Fruit fly (Drosophila melanogaster) whole organism, embryonic: ENCODE measurements around the gene CG34347.
A peak's percentile ranks its signal among the peaks of the same experiment; 100 is the strongest.

Experiments
- CG12236 ChIP-seq: fragments of 200-800 bp; sonication (Bioruptor generic); optimal IDR thresholded peaks from 2 replicates; lab custom pipeline; 2016; ENCODE audit warnings: missing biosample characterization, missing genetic modification characterization
- CG12744 ChIP-seq: fragments of 200-800 bp; sonication (Bioruptor generic); optimal IDR thresholded peaks from 2 replicates; lab custom pipeline; 2016; ENCODE audit warnings: missing biosample characterization, missing genetic modification characterization
- CG17359 ChIP-seq: fragments of 200-800 bp; sonication (Bioruptor generic); optimal IDR thresholded peaks from 3 replicates; lab custom pipeline; 2018; ENCODE audit warnings: missing biosample characterization, mild to moderate bottlenecking, missing genetic modification characterization, moderate library complexity
- CG31441 ChIP-seq: fragments of 200-800 bp; sonication (Bioruptor generic); IDR thresholded peaks from 2 replicates; pipeline ENCODE4 v1.3.6; 2022; ENCODE audit warnings: missing biosample characterization, missing genetic modification characterization
- CG7963 ChIP-seq: fragments of 200-800 bp; sonication (Bioruptor generic); IDR thresholded peaks from 3 replicates; pipeline ENCODE4 v1.3.6; 2022; ENCODE audit warnings: missing biosample characterization, missing genetic modification characterization; ENCODE audit not compliant: partially characterized antibody
- CHES-1-like ChIP-seq: fragments of 200-800 bp; sonication (Bioruptor generic); optimal IDR thresholded peaks from 2 replicates; lab custom pipeline; 2016; ENCODE audit warnings: missing biosample characterization, missing genetic modification characterization
- H2.0 ChIP-seq: fragments of 200-800 bp; sonication (Bioruptor generic); IDR thresholded peaks from 2 replicates; pipeline ENCODE4 v1.3.6; 2022; ENCODE audit warnings: missing biosample characterization, missing genetic modification characterization
- Hmx ChIP-seq: fragments of 200-800 bp; sonication (Bioruptor generic); optimal IDR thresholded peaks from 2 replicates; lab custom pipeline; 2016; ENCODE audit warnings: missing biosample characterization, missing genetic modification characterization
- Sox100B ChIP-seq: fragments of 200-800 bp; sonication (Bioruptor generic); optimal IDR thresholded peaks from 3 replicates; lab custom pipeline; 2018; ENCODE audit warnings: missing biosample characterization, mild to moderate bottlenecking, missing genetic modification characterization
- nerfin-2 ChIP-seq: fragments of 200-800 bp; sonication (Bioruptor generic); IDR thresholded peaks from 2 replicates; pipeline ENCODE4 v1.3.6; 2022; ENCODE audit warnings: missing biosample characterization, missing genetic modification characterization; ENCODE audit not compliant: partially characterized antibody
- pb ChIP-seq: fragments of 200-800 bp; sonication (Bioruptor generic); optimal IDR thresholded peaks from 3 replicates; lab custom pipeline; 2016; ENCODE audit warnings: missing biosample characterization, missing genetic modification characterization

DNA sequence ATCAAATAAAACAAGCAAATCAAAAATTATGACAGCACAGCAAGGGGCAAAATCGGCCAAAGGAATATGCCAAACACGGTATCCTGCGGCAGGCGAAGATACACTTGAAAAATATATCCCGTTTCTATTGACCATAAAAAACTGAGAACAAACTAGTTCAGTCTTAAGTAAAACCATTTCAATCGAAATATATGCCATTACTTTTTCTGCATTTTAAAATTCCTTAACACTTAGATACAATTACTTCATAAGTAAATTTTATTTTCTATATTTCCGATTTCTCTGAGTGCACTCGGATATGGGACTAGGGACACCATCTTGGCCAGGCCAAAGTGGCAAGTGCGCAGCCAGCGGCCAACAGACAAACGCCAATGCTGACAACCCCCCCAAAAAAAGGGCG lies 52.7 kb downstream of the CG34347 start:
- no peak for TF ChIP-seq Hmx (GFP tag; lab: Kevin White, UChicago)
- TF ChIP-seq CG7963 (GFP tag; lab: Robert Waterston, UW), result no peak
- no peak for TF ChIP-seq pb (GFP tag; lab: Kevin White, UChicago)
- TF ChIP-seq nerfin-2, result no peak
- TF ChIP-seq CG17359, result no peak
- TF ChIP-seq CG12236 (GFP tag; lab: Kevin White, UChicago), result no peak
- TF ChIP-seq H2.0 (GFP tag; lab: Robert Waterston, UW), result no peak
- no peak for TF ChIP-seq Sox100B (GFP tag; lab: Kevin White, UChicago)
- TF ChIP-seq CG12744 (GFP tag; lab: Kevin White, UChicago), result no peak
- 0 out of 2 replicates have a peak, but pooled peaks have one; percentile 8 for TF ChIP-seq CG31441
- no peak for TF ChIP-seq CHES-1-like (GFP tag; lab: Kevin White, UChicago)
